Worm (Caenorhabditis elegans) whole organism, L4 larva: Measurements from ENCODE around the gene srv-1.

ENCODE experiments used
- F26F4.8 ChIP-seq: fragments of 200-800 bp; sonication (Bioruptor generic); conservative IDR thresholded peaks from 2 replicates; pipeline ENCODE4 v1.3.6; 2022; ENCODE audit warnings: missing genetic modification characterization, missing compliant biosample characterization
- F37D6.2 ChIP-seq: sonication (generic microtip); optimal IDR thresholded peaks from 2 replicates; lab custom pipeline; 2016; ENCODE audit warnings: mild to moderate bottlenecking, missing genetic modification characterization, missing compliant biosample characterization
- F49E8.2 ChIP-seq: sonication (generic microtip); optimal IDR thresholded peaks from 2 replicates; lab custom pipeline; 2016; ENCODE audit warnings: missing compliant biosample characterization, mild to moderate bottlenecking, missing genetic modification characterization, borderline replicate concordance
- T20F7.1 ChIP-seq: fragments of 200-800 bp; sonication (Bioruptor generic); optimal IDR thresholded peaks from 2 replicates; lab custom pipeline; 2018; ENCODE audit warnings: mild to moderate bottlenecking, missing genetic modification characterization, missing compliant biosample characterization
- Y5F2A.4 ChIP-seq: fragments of 200-800 bp; sonication (Bioruptor generic); optimal IDR thresholded peaks from 2 replicates; lab custom pipeline; 2018; ENCODE audit warnings: mild to moderate bottlenecking, missing genetic modification characterization, missing compliant biosample characterization
- Y75B8A.6 ChIP-seq: fragments of 200-800 bp; sonication (Bioruptor generic); IDR thresholded peaks from 2 replicates; pipeline ENCODE4 v1.3.6; 2022; ENCODE audit warnings: missing genetic modification reagents, missing genetic modification characterization, missing compliant biosample characterization
- aha-1 ChIP-seq: fragments of 150-350 bp; peaks from one replicate; lab custom pipeline; 2014; ENCODE audit warnings: missing biosample characterization, missing genetic modification characterization
- ceh-20 ChIP-seq: fragments of 200-800 bp; sonication (Bioruptor generic); IDR thresholded peaks from 2 replicates; pipeline ENCODE4 v1.3.6; 2022; ENCODE audit warnings: missing genetic modification reagents, missing genetic modification characterization, missing compliant biosample characterization
- daf-16 ChIP-seq, 3 experiments: sonication (generic microtip); optimal IDR thresholded peaks; 2 replicates each; lab custom pipeline; 2016 to 2017; ENCODE audit warnings: missing genetic modification characterization in 3 of 3, missing genetic modification reagents in 3 of 3, mild to moderate bottlenecking in 2 of 3, missing compliant biosample characterization in 2 of 3, missing biosample characterization in 1 of 3, moderate library complexity in 1 of 3
- daf-8 ChIP-seq: fragments of 200-800 bp; sonication (Bioruptor generic); IDR thresholded peaks from 2 replicates; pipeline ENCODE4 v1.3.6; 2022; ENCODE audit warnings: missing genetic modification characterization, missing compliant biosample characterization
- dmd-6 ChIP-seq: fragments of 200-800 bp; sonication (Bioruptor generic); IDR thresholded peaks from 2 replicates; pipeline ENCODE4 v1.3.6; 2022; ENCODE audit warnings: missing genetic modification reagents, missing genetic modification characterization, missing compliant biosample characterization
- dmd-9 ChIP-seq: fragments of 200-800 bp; sonication (Bioruptor generic); IDR thresholded peaks from 2 replicates; pipeline ENCODE4 v1.3.6; 2022; ENCODE audit warnings: missing genetic modification reagents, missing genetic modification characterization, missing compliant biosample characterization
- duxl-1 ChIP-seq: sonication (generic microtip); optimal IDR thresholded peaks from 2 replicates; lab custom pipeline; 2016; ENCODE audit warnings: mild to moderate bottlenecking, missing genetic modification characterization, moderate library complexity, missing compliant biosample characterization; ENCODE audit not compliant: poor library complexity
- dve-1 ChIP-seq: sonication (generic microtip); optimal IDR thresholded peaks from 2 replicates; lab custom pipeline; 2017; ENCODE audit warnings: antibody characterized with exemption, mild to moderate bottlenecking, missing genetic modification characterization, missing compliant biosample characterization; ENCODE audit not compliant: insufficient read depth
- fos-1 ChIP-seq: fragments of 150-350 bp; optimal IDR thresholded peaks from 2 replicates; lab custom pipeline; 2014; ENCODE audit warnings: missing biosample characterization, missing genetic modification characterization
- gei-8 ChIP-seq: fragments of 200-800 bp; sonication (Bioruptor generic); optimal IDR thresholded peaks from 2 replicates; lab custom pipeline; 2018; ENCODE audit warnings: mild to moderate bottlenecking, missing genetic modification characterization, missing compliant biosample characterization
- hif-1 ChIP-seq, 2 experiments: sonication (generic microtip); optimal IDR thresholded peaks; 2 replicates each; lab custom pipeline; 2016 to 2017; ENCODE audit warnings: missing compliant biosample characterization in 2 of 2, missing genetic modification characterization in 2 of 2, missing genetic modification reagents in 2 of 2, missing genotype in 2 of 2, mild to moderate bottlenecking in 1 of 2
- hlh-11 ChIP-seq: fragments of 200-800 bp; sonication (Bioruptor generic); optimal IDR thresholded peaks from 2 replicates; lab custom pipeline; 2018; ENCODE audit warnings: mild to moderate bottlenecking, missing genetic modification characterization, missing compliant biosample characterization
- hlh-30 ChIP-seq: sonication (generic microtip); optimal IDR thresholded peaks from 2 replicates; lab custom pipeline; 2017; ENCODE audit warnings: antibody characterized with exemption, mild to moderate bottlenecking, missing genetic modification characterization, missing compliant biosample characterization; ENCODE audit not compliant: insufficient read depth
- lin-1 ChIP-seq: fragments of 200-800 bp; sonication (Bioruptor generic); IDR thresholded peaks from 2 replicates; pipeline ENCODE4 v1.3.6; 2022; ENCODE audit warnings: missing genetic modification reagents, missing genetic modification characterization, missing compliant biosample characterization
- lin-29 ChIP-seq: fragments of 200-800 bp; sonication (Bioruptor generic); IDR thresholded peaks from 2 replicates; pipeline ENCODE4 v1.3.6; 2022; ENCODE audit warnings: missing genetic modification reagents, missing genetic modification characterization, missing compliant biosample characterization
- lin-38 ChIP-seq: fragments of 200-800 bp; sonication (Bioruptor generic); IDR thresholded peaks from 2 replicates; pipeline ENCODE4 v1.3.6; 2022; ENCODE audit warnings: missing genetic modification reagents, missing genetic modification characterization, missing compliant biosample characterization
- lsy-2 ChIP-seq, 2 experiments: fragments of 150-350 bp in 1 of 2; sonication (generic microtip) in 1 of 2; optimal IDR thresholded peaks; 2 replicates each; lab custom pipeline; 2014 to 2017; ENCODE audit warnings: missing biosample characterization in 2 of 2, missing genetic modification characterization in 2 of 2
- madf-5 ChIP-seq, 2 experiments: fragments of 200-800 bp; sonication (Bioruptor generic); IDR thresholded peaks; 2 replicates each; pipeline ENCODE4 v1.3.6; 2022; ENCODE audit warnings: missing compliant biosample characterization in 2 of 2, missing genetic modification characterization in 2 of 2
- mdl-1 ChIP-seq, 2 experiments: fragments of 150-350 bp in 1 of 2; sonication (generic microtip) in 1 of 2; optimal IDR thresholded peaks; 2 replicates each; lab custom pipeline; 2014 to 2017; ENCODE audit warnings: missing biosample characterization in 2 of 2, missing genetic modification characterization in 2 of 2
- mep-1 ChIP-seq: fragments of 150-350 bp; sonication (generic microtip); optimal IDR thresholded peaks from 3 replicates; lab custom pipeline; 2014; ENCODE audit warnings: missing biosample characterization, missing genetic modification characterization
- mxl-2 ChIP-seq: fragments of 200-800 bp; sonication (Bioruptor generic); conservative IDR thresholded peaks from 2 replicates; pipeline ENCODE4 v1.3.6; 2022; ENCODE audit warnings: missing genetic modification reagents, missing genetic modification characterization, missing compliant biosample characterization
- nhr-10 ChIP-seq: fragments of 150-350 bp; optimal IDR thresholded peaks from 2 replicates; lab custom pipeline; 2014; ENCODE audit warnings: missing biosample characterization, missing genetic modification characterization
- nhr-102 ChIP-seq: sonication (generic microtip); optimal IDR thresholded peaks from 2 replicates; lab custom pipeline; 2016; ENCODE audit warnings: mild to moderate bottlenecking, missing genetic modification characterization, moderate library complexity, missing compliant biosample characterization
- nhr-11 ChIP-seq: fragments of 150-350 bp; optimal IDR thresholded peaks from 2 replicates; lab custom pipeline; 2014; ENCODE audit warnings: missing biosample characterization, missing genetic modification characterization
- nhr-237 ChIP-seq: sonication (generic microtip); optimal IDR thresholded peaks from 2 replicates; lab custom pipeline; 2017; ENCODE audit warnings: missing biosample characterization, missing genetic modification characterization
- nhr-28 ChIP-seq: fragments of 150-350 bp; optimal IDR thresholded peaks from 2 replicates; lab custom pipeline; 2014; ENCODE audit warnings: missing biosample characterization, missing genetic modification characterization
- nhr-48 ChIP-seq: sonication (generic microtip); optimal IDR thresholded peaks from 2 replicates; lab custom pipeline; 2016; ENCODE audit warnings: mild to moderate bottlenecking, missing genetic modification characterization, missing compliant biosample characterization
- php-3 ChIP-seq: fragments of 200-800 bp; sonication (Bioruptor generic); IDR thresholded peaks from 2 replicates; pipeline ENCODE4 v1.3.6; 2022; ENCODE audit warnings: missing genetic modification reagents, missing genetic modification characterization, missing compliant biosample characterization
- skn-1 ChIP-seq: fragments of 150-350 bp; optimal IDR thresholded peaks from 2 replicates; lab custom pipeline; 2014; ENCODE audit warnings: missing biosample characterization, missing genetic modification characterization
- snpc-1.2 ChIP-seq: fragments of 200-800 bp; sonication (Bioruptor generic); IDR thresholded peaks from 2 replicates; pipeline ENCODE4 v1.3.6; 2022; ENCODE audit warnings: missing genetic modification reagents, missing genetic modification characterization, missing compliant biosample characterization
- snpc-4 ChIP-seq: fragments of 150-350 bp; optimal IDR thresholded peaks from 2 replicates; lab custom pipeline; 2014; ENCODE audit warnings: missing biosample characterization, missing genetic modification characterization
- spr-3 ChIP-seq: fragments of 200-800 bp; sonication (Bioruptor generic); optimal IDR thresholded peaks from 2 replicates; lab custom pipeline; 2018; ENCODE audit warnings: mild to moderate bottlenecking, missing genetic modification characterization, missing compliant biosample characterization
- tra-1 ChIP-seq: fragments of 200-800 bp; sonication (Bioruptor generic); IDR thresholded peaks from 2 replicates; pipeline ENCODE4 v1.3.6; 2022; ENCODE audit warnings: missing genetic modification reagents, missing genetic modification characterization, missing compliant biosample characterization
- unc-39 ChIP-seq: sonication (generic microtip); optimal IDR thresholded peaks from 2 replicates; lab custom pipeline; 2017; ENCODE audit warnings: missing biosample characterization, missing genetic modification characterization
- unc-62 ChIP-seq, 3 experiments: fragments of 150-350 bp in 1 of 3; sonication (generic microtip); optimal IDR thresholded peaks in 2 of 3; peaks in 1 of 3; 1 replicate in 1 of 3; 2 replicates in 2 of 3; lab custom pipeline; 2014 to 2017; ENCODE audit warnings: missing biosample characterization in 3 of 3, missing genetic modification characterization in 3 of 3, missing genetic modification reagents in 3 of 3, missing genotype in 1 of 3
- zfp-3 ChIP-seq: fragments of 200-800 bp; sonication (Bioruptor generic); conservative IDR thresholded peaks from 2 replicates; pipeline ENCODE4 v1.3.6; 2022; ENCODE audit warnings: missing genetic modification reagents, missing genetic modification characterization, missing compliant biosample characterization
- zip-2 ChIP-seq: fragments of 150-350 bp; optimal IDR thresholded peaks from 2 replicates; lab custom pipeline; 2014; ENCODE audit warnings: missing biosample characterization, missing genetic modification characterization

The srv-1 gene

ce11 chrIII:6897587-6898064 is 47.4 kb downstream of the srv-1 start, which contains the start of gene T07E3.4 (continued):
- TF ChIP-seq daf-16 (GFP tag; optimal IDR thresholded peaks at IDR 0.05; lab: Kevin White, UChicago) (peak in 1 of 2 experiments; percentile 18), daf-16 (tag; optimal IDR thresholded peaks at IDR 0.05; lab: Kevin White, UChicago) (peak; percentile 68), F26F4.8 (GFP tag; lab: Robert Waterston, UW) (no peak), mdl-1 (tag; optimal IDR thresholded peaks at IDR 0.05; lab: Kevin White, UChicago) (peak; percentile 22 to 72), Y75B8A.6 (GFP tag; lab: Robert Waterston, UW) (no peak), unc-62 (GFP tag; optimal IDR thresholded peaks at IDR 0.05 in 1 of 2; lab: Kevin White, UChicago) (peak in 1 of 2 experiments; percentile 90), unc-62 (tag; optimal IDR thresholded peaks at IDR 0.05; lab: Kevin White, UChicago) (no peak), dmd-9 (GFP tag; lab: Robert Waterston, UW) (no peak), aha-1 (tag; lab: Kevin White, UChicago) (peak; percentile 98), F37D6.2 (no peak)
- TF ChIP-seq, all 104 proteins: peak for 35

- 0 out of 2 replicates have a peak, but pooled peaks have one; percentile 38 for TF ChIP-seq php-3
- TF ChIP-seq skn-1 (tag; lab: Kevin White, UChicago) = no peak
- peak in 1 of 2 experiments; percentile 44 for TF ChIP-seq lsy-2 (tag; optimal IDR thresholded peaks at IDR 0.05; lab: Kevin White, UChicago)
- TF ChIP-seq nhr-48 (tag; lab: Kevin White, UChicago) = peak; percentile 47
- 0 out of 2 replicates have a peak, but pooled peaks have one; percentile 30 for TF ChIP-seq tra-1 (GFP tag; lab: Robert Waterston, UW)
- TF ChIP-seq nhr-10 (tag; lab: Kevin White, UChicago) = no peak
- TF ChIP-seq dve-1 (tag; lab: Kevin White, UChicago) = peak; percentile 61
- peak; percentile 69 for TF ChIP-seq nhr-11 (tag; lab: Kevin White, UChicago)
- peak; percentile 58; the same call in 1 of the 2 replicates for TF ChIP-seq ceh-20 (GFP tag; lab: Robert Waterston, UW)
- TF ChIP-seq dmd-6 (GFP tag; lab: Robert Waterston, UW) = peak; percentile 74
- peak in 1 of 2 experiments; percentile 1 for TF ChIP-seq daf-16 (GFP tag; optimal IDR thresholded peaks at IDR 0.05; lab: Kevin White, UChicago)
- peak; percentile 22 for TF ChIP-seq daf-16 (tag; optimal IDR thresholded peaks at IDR 0.05; lab: Kevin White, UChicago)
- peak; percentile 81 for TF ChIP-seq hlh-11
- TF ChIP-seq unc-62 (GFP tag; optimal IDR thresholded peaks at IDR 0.05 in 1 of 2; lab: Kevin White, UChicago) = peak in 1 of 2 experiments; percentile 72
- no peak for TF ChIP-seq unc-62 (tag; optimal IDR thresholded peaks at IDR 0.05; lab: Kevin White, UChicago)
- TF ChIP-seq snpc-4 (tag; lab: Kevin White, UChicago) = no peak
- no peak for TF ChIP-seq zip-2 (tag; lab: Kevin White, UChicago)
- peak in 1 of 2 experiments; percentile 52 for TF ChIP-seq mdl-1 (tag; optimal IDR thresholded peaks at IDR 0.05; lab: Kevin White, UChicago)
- TF ChIP-seq F49E8.2 (tag; lab: Kevin White, UChicago) = no peak
- no peak for TF ChIP-seq gei-8 (GFP tag; lab: Kevin White, UChicago)
- no peak for TF ChIP-seq daf-8 (GFP tag; lab: Robert Waterston, UW)
- 0 out of 2 replicates have a peak, but pooled peaks have one; percentile 31 for TF ChIP-seq lin-1 (GFP tag; lab: Robert Waterston, UW)
- TF ChIP-seq nhr-28 = peak; percentile 80
- no peak for TF ChIP-seq nhr-237 (tag; lab: Kevin White, UChicago)
- no peak for TF ChIP-seq fos-1 (tag; lab: Kevin White, UChicago)
- TF ChIP-seq snpc-1.2 = no peak
- peak; percentile 39 for TF ChIP-seq mep-1 (tag; lab: Kevin White, UChicago)
- TF ChIP-seq zfp-3 (GFP tag; lab: Robert Waterston, UW) = 0 out of 2 replicates have a peak, but pooled peaks have one; percentile 16
- no peak for TF ChIP-seq madf-5 (GFP tag; IDR thresholded peaks at IDR 0.05; lab: Robert Waterston, UW)
- no peak for TF ChIP-seq hif-1 (tag; optimal IDR thresholded peaks at IDR 0.05; lab: Kevin White, UChicago)
- TF ChIP-seq nhr-102 (tag; lab: Kevin White, UChicago) = no peak
- TF ChIP-seq lin-29 (GFP tag; lab: Robert Waterston, UW) = no peak
- no peak for TF ChIP-seq lin-38 (GFP tag; lab: Robert Waterston, UW)
- TF ChIP-seq F37D6.2 = no peak
- TF ChIP-seq unc-39 = no peak
- peak; percentile 84 for TF ChIP-seq hlh-30 (tag; lab: Kevin White, UChicago)
- TF ChIP-seq spr-3 (GFP tag; lab: Kevin White, UChicago) = no peak
- peak; percentile 51 for TF ChIP-seq T20F7.1 (GFP tag; lab: Kevin White, UChicago)
- no peak for TF ChIP-seq dmd-9 (GFP tag; lab: Robert Waterston, UW)
- peak; percentile 60 for TF ChIP-seq mxl-2 (GFP tag; lab: Robert Waterston, UW)
- no peak for TF ChIP-seq duxl-1 (tag; lab: Kevin White, UChicago)
- TF ChIP-seq Y5F2A.4 (GFP tag; lab: Kevin White, UChicago) = no peak
- TF ChIP-seq, all 104 proteins: peak for 19
Measured at ce11 chrIII:6898518-6898917, 48.3 kb downstream of the srv-1 start.
